Fruit fly (Drosophila melanogaster) whole organism: ENCODE measurements around the gene CG33307.

ENCODE experiments used
- CG8478 ChIP-seq: fragments of >200 bp; optimal IDR thresholded peaks from 2 replicates; lab custom pipeline; 2018; ENCODE audit warnings: inconsistent platforms
- EcR ChIP-seq, 2 experiments: fragments of >200 bp; optimal IDR thresholded peaks; 2 replicates each; lab custom pipeline; 2017; ENCODE audit warnings: missing biosample characterization in 2 of 2, missing genetic modification characterization in 2 of 2, missing genetic modification reagents in 2 of 2
- pan ChIP-seq: fragments of >200 bp; optimal IDR thresholded peaks from 2 replicates; lab custom pipeline; 2017
- psq ChIP-seq: fragments of >200 bp; optimal IDR thresholded peaks from 2 replicates; lab custom pipeline; 2017
- usp ChIP-seq: fragments of >200 bp; optimal IDR thresholded peaks from 2 replicates; lab custom pipeline; 2017; ENCODE audit warnings: missing biosample characterization, missing genetic modification characterization, mixed read lengths

DNA sequence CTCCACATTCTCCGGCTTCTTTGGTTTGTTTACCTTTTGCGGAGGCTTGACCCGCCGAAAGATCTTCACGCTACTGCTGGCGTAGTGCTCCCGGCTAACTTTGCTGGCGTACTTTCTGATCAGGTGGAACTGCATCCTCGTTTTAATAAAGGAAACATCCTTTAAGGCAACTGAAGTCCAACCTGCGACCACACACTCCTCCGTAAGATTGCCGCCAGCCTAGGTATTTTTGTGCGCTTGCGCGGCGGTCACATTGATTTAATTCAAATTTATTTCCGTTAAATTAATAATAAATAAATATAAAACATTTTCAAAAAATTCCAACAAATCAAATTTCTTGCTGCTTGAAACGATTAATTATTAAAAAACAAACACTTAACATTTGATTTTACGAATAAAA, 13.8 kb downstream of the CG33307 start, which contains the start of gene PolG1:
- TF ChIP-seq pan (lab: Kevin White, UChicago) (no peak), EcR (GFP tag; optimal IDR thresholded peaks at IDR 0.05; lab: Kevin White, UChicago) (no peak), psq (lab: Kevin White, UChicago) (no peak), usp (GFP tag; lab: Kevin White, UChicago) (no peak), CG8478 (no peak)
